Worm (Caenorhabditis elegans) whole organism, L1 larva: Measurements from ENCODE around the gene srh-56.

Source experiments
- aly-2 ChIP-seq: fragments of 150-350 bp; optimal IDR thresholded peaks from 2 replicates; lab custom pipeline; 2014; ENCODE audit warnings: missing biosample characterization, missing genetic modification characterization
- ama-1 ChIP-seq: fragments of 150-350 bp; optimal IDR thresholded peaks from 2 replicates; lab custom pipeline; 2014
- mdl-1 ChIP-seq, 2 experiments: fragments of 150-350 bp; optimal IDR thresholded peaks; 2 replicates each; lab custom pipeline; 2014 to 2017; ENCODE audit warnings: missing biosample characterization in 2 of 2, missing genetic modification characterization in 2 of 2, inconsistent platforms in 1 of 2
- mep-1 ChIP-seq: fragments of 150-350 bp; optimal IDR thresholded peaks from 2 replicates; lab custom pipeline; 2014; ENCODE audit warnings: missing biosample characterization, missing genetic modification characterization
- nhr-237 ChIP-seq: fragments of 150-350 bp; optimal IDR thresholded peaks from 2 replicates; lab custom pipeline; 2014; ENCODE audit warnings: missing biosample characterization, missing genetic modification characterization
- nhr-90 ChIP-seq: sonication (generic microtip); optimal IDR thresholded peaks from 2 replicates; lab custom pipeline; 2016; ENCODE audit warnings: mild to moderate bottlenecking, missing genetic modification characterization, missing compliant biosample characterization; ENCODE audit not compliant: poor library complexity
- unc-130 ChIP-seq: fragments of 150-350 bp; optimal IDR thresholded peaks from 2 replicates; lab custom pipeline; 2017; ENCODE audit warnings: missing biosample characterization, missing genetic modification characterization, inconsistent platforms

DNA sequence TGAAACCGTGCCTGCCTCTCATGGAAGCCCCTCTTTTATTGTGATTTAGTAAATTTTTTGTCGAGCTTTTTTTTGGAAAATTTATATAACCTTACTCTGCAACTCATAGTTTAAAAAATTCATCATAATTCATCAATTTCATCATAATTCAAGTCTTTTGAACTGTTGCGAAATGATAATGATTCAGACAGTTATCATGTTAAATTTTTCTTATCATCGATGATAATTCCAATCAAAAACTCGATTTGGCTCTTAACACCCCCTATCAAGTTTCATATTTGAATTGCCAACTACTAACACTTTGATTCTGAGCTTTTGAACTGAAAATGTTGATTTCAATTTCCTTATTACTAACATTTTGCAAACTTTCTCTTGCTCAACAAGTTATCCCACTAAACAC is 38.5 kb downstream of the srh-56 start, which contains the start of gene F54E2.1:
- no peak for TF ChIP-seq unc-130 (tag; lab: Kevin White, UChicago)
- no peak for TF ChIP-seq mdl-1 (tag; optimal IDR thresholded peaks at IDR 0.05; lab: Kevin White, UChicago)
- no peak for TF ChIP-seq mep-1 (tag; lab: Kevin White, UChicago)
- no peak for TF ChIP-seq nhr-237
- no peak for TF ChIP-seq aly-2 (tag; lab: Kevin White, UChicago)
- TF ChIP-seq nhr-90 = no peak
- TF ChIP-seq ama-1 (lab: Kevin White, UChicago) = no peak
